Worm (Caenorhabditis elegans) whole organism, L2 larva: ENCODE results near the gene srx-112.

Experiments
- C34F6.9 ChIP-seq: fragments of 150-350 bp; optimal IDR thresholded peaks from 2 replicates; lab custom pipeline; 2014; ENCODE audit warnings: missing biosample characterization, missing genetic modification characterization
- Y55F3AM.14 ChIP-seq: fragments of 200-800 bp; sonication (Bioruptor generic); optimal IDR thresholded peaks from 2 replicates; lab custom pipeline; 2018; ENCODE audit warnings: mild to moderate bottlenecking, missing genetic modification characterization, missing compliant biosample characterization
- ZK546.5 ChIP-seq: sonication (generic microtip); optimal IDR thresholded peaks from 2 replicates; lab custom pipeline; 2017; ENCODE audit warnings: missing biosample characterization, missing genetic modification characterization
- alr-1 ChIP-seq: fragments of 150-350 bp; optimal IDR thresholded peaks from 2 replicates; lab custom pipeline; 2014; ENCODE audit warnings: missing biosample characterization, missing genetic modification characterization
- aly-2 ChIP-seq: fragments of 150-350 bp; optimal IDR thresholded peaks from 2 replicates; lab custom pipeline; 2014; ENCODE audit warnings: missing biosample characterization, missing genetic modification characterization
- ama-1 ChIP-seq: fragments of 150-350 bp; optimal IDR thresholded peaks from 2 replicates; lab custom pipeline; 2018; ENCODE audit warnings: inconsistent platforms
- ceh-16 ChIP-seq: fragments of 150-350 bp; optimal IDR thresholded peaks from 2 replicates; lab custom pipeline; 2014; ENCODE audit warnings: missing biosample characterization, missing genetic modification characterization
- crh-2 ChIP-seq: sonication (generic microtip); optimal IDR thresholded peaks from 2 replicates; lab custom pipeline; 2017; ENCODE audit warnings: missing biosample characterization, missing genetic modification characterization
- dmd-4 ChIP-seq: sonication (generic microtip); optimal IDR thresholded peaks from 2 replicates; lab custom pipeline; 2017; ENCODE audit warnings: missing biosample characterization, missing genetic modification characterization
- fos-1 ChIP-seq: fragments of 150-350 bp; optimal IDR thresholded peaks from 2 replicates; lab custom pipeline; 2014; ENCODE audit warnings: missing biosample characterization, missing genetic modification characterization
- gmeb-1 ChIP-seq: fragments of 150-350 bp; optimal IDR thresholded peaks from 2 replicates; lab custom pipeline; 2014; ENCODE audit warnings: missing biosample characterization, missing genetic modification characterization
- lin-11 ChIP-seq: fragments of 150-350 bp; sonication (generic microtip); optimal IDR thresholded peaks from 2 replicates; lab custom pipeline; 2014; ENCODE audit warnings: missing biosample characterization, missing genetic modification characterization, inconsistent platforms, mixed read lengths
- lin-13 ChIP-seq: fragments of 150-350 bp; optimal IDR thresholded peaks from 2 replicates; lab custom pipeline; 2014; ENCODE audit warnings: missing biosample characterization, missing genetic modification reagents, missing genetic modification characterization
- lsy-2 ChIP-seq, 2 experiments: fragments of 150-350 bp in 1 of 2; sonication (generic microtip) in 1 of 2; optimal IDR thresholded peaks; 2 replicates each; lab custom pipeline; 2014 to 2017; ENCODE audit warnings: missing biosample characterization in 2 of 2, missing genetic modification characterization in 2 of 2
- mbf-1 ChIP-seq: sonication (generic microtip); optimal IDR thresholded peaks from 2 replicates; lab custom pipeline; 2017; ENCODE audit warnings: missing biosample characterization, missing genetic modification characterization
- nhr-10 ChIP-seq: sonication (generic microtip); optimal IDR thresholded peaks from 2 replicates; lab custom pipeline; 2017; ENCODE audit warnings: missing biosample characterization, missing genetic modification characterization
- nhr-11 ChIP-seq: fragments of 150-350 bp; optimal IDR thresholded peaks from 2 replicates; lab custom pipeline; 2014; ENCODE audit warnings: missing biosample characterization, missing genetic modification characterization
- nhr-12 ChIP-seq: fragments of 150-350 bp; optimal IDR thresholded peaks from 2 replicates; lab custom pipeline; 2014; ENCODE audit warnings: missing biosample characterization, missing genetic modification characterization
- nhr-129 ChIP-seq: fragments of 150-350 bp; optimal IDR thresholded peaks from 2 replicates; lab custom pipeline; 2014; ENCODE audit warnings: missing biosample characterization, missing genetic modification characterization
- nhr-21 ChIP-seq: fragments of 150-350 bp; optimal IDR thresholded peaks from 2 replicates; lab custom pipeline; 2014; ENCODE audit warnings: missing biosample characterization, missing genetic modification characterization
- nhr-23 ChIP-seq: fragments of 150-350 bp; optimal IDR thresholded peaks from 2 replicates; lab custom pipeline; 2014; ENCODE audit warnings: missing biosample characterization, missing genetic modification reagents, missing genetic modification characterization
- nhr-25 ChIP-seq: fragments of 150-350 bp; sonication (generic microtip); optimal IDR thresholded peaks from 3 replicates; lab custom pipeline; 2014; ENCODE audit warnings: missing biosample characterization, missing genetic modification characterization
- nhr-77 ChIP-seq: fragments of 150-350 bp; optimal IDR thresholded peaks from 2 replicates; lab custom pipeline; 2014; ENCODE audit warnings: missing biosample characterization, missing genetic modification characterization
- peb-1 ChIP-seq: fragments of 150-350 bp; optimal IDR thresholded peaks from 2 replicates; lab custom pipeline; 2014; ENCODE audit warnings: missing biosample characterization, missing genetic modification characterization
- sem-4 ChIP-seq: fragments of 150-350 bp; optimal IDR thresholded peaks from 2 replicates; lab custom pipeline; 2014; ENCODE audit warnings: missing biosample characterization, missing genetic modification reagents, missing genetic modification characterization
- skn-1 ChIP-seq: sonication (generic microtip); optimal IDR thresholded peaks from 2 replicates; lab custom pipeline; 2017; ENCODE audit warnings: missing biosample characterization, missing genetic modification characterization
- sma-3 ChIP-seq: sonication (generic microtip); optimal IDR thresholded peaks from 2 replicates; lab custom pipeline; 2016; ENCODE audit warnings: missing genetic modification reagents, missing genetic modification characterization, missing compliant biosample characterization
- sma-9 ChIP-seq, 2 experiments: fragments of 150-350 bp in 1 of 2; sonication (generic microtip) in 1 of 2; optimal IDR thresholded peaks; 2 replicates each; lab custom pipeline; 2014 to 2016; ENCODE audit warnings: missing genetic modification characterization in 2 of 2, mild to moderate bottlenecking in 1 of 2, missing biosample characterization in 1 of 2, missing compliant biosample characterization in 1 of 2, missing genetic modification reagents in 1 of 2, moderate library complexity in 1 of 2
- unc-39 ChIP-seq: fragments of 150-350 bp; optimal IDR thresholded peaks from 2 replicates; lab custom pipeline; 2014; ENCODE audit warnings: missing biosample characterization, missing genetic modification characterization
- unc-55 ChIP-seq: fragments of 150-350 bp; sonication (generic microtip); optimal IDR thresholded peaks from 3 replicates; lab custom pipeline; 2014; ENCODE audit warnings: missing biosample characterization, missing genetic modification reagents, missing genetic modification characterization
- ztf-1 ChIP-seq: fragments of 200-800 bp; sonication (Bioruptor generic); conservative IDR thresholded peaks from 2 replicates; pipeline ENCODE4 v1.3.6; 2022; ENCODE audit warnings: missing genetic modification characterization, missing compliant biosample characterization

srx-112 gene

ce11 chrII:3741584-3741983 lies 22.8 kb downstream of the srx-112 start, which contains the start of gene F12E12.1:
Gene F12E12.1, plus strand, starts transcription at chrII:3741884.
- no peak for TF ChIP-seq nhr-23
- no peak for TF ChIP-seq mbf-1 (tag; lab: Kevin White, UChicago)
- no peak for TF ChIP-seq sem-4 (tag; lab: Kevin White, UChicago)
- TF ChIP-seq nhr-129 (tag; lab: Kevin White, UChicago): no peak
- no peak for TF ChIP-seq sma-9 (GFP tag; optimal IDR thresholded peaks at IDR 0.05; lab: Kevin White, UChicago)
- no peak for TF ChIP-seq sma-9 (tag; optimal IDR thresholded peaks at IDR 0.05; lab: Kevin White, UChicago)
- TF ChIP-seq C34F6.9 (tag; lab: Kevin White, UChicago): no peak

DNA sequence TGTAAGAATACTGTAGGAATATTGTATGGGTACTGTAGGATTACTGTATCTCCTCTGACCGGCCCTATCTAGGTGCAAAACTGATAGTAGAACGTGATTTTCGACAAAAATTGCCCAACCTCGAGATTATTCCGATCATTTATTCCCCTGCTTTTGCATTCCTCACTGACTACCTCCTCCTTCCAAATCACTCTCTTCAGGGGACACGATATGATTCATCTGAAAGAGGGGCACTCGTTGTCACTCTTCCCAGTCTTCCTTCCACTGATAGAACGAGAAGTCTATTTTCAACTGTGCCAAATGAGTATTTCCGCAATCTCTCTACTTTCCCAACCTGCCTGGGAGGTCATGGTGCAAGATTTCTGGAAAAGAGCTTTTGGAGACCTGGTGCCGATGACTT lies 24.7 kb downstream of the srx-112 start, which contains the start of gene F12E12.2:
F12E12.2 (plus strand) TSS at position 301 of the 400 bp plus-strand sequence.
- TF ChIP-seq nhr-11 (tag; lab: Kevin White, UChicago): no peak
- TF ChIP-seq nhr-12 (tag; lab: Kevin White, UChicago): no peak
- no peak for TF ChIP-seq nhr-77 (tag; lab: Kevin White, UChicago)
- no peak for TF ChIP-seq nhr-10
- no peak for TF ChIP-seq unc-55 (GFP tag; lab: Kevin White, UChicago)

- no peak for TF ChIP-seq aly-2 (tag; lab: Kevin White, UChicago)
- no peak for TF ChIP-seq unc-39 (tag; lab: Kevin White, UChicago)
- TF ChIP-seq nhr-21: no peak
- TF ChIP-seq skn-1 (tag; lab: Kevin White, UChicago): no peak
- no peak for TF ChIP-seq nhr-23
- no peak for TF ChIP-seq crh-2 (tag; lab: Kevin White, UChicago)
- TF ChIP-seq nhr-10: no peak
- no peak for TF ChIP-seq peb-1
- TF ChIP-seq lsy-2 (tag; optimal IDR thresholded peaks at IDR 0.05; lab: Kevin White, UChicago): no peak
- TF ChIP-seq sma-3 (GFP tag; lab: Kevin White, UChicago): no peak
- TF ChIP-seq C34F6.9 (tag; lab: Kevin White, UChicago): no peak
- TF ChIP-seq lin-11: no peak
- no peak for TF ChIP-seq lin-13 (GFP tag; lab: Kevin White, UChicago)
- TF ChIP-seq Y55F3AM.14 (GFP tag; lab: Kevin White, UChicago): no peak
- no peak for TF ChIP-seq ceh-16 (tag; lab: Kevin White, UChicago)
- TF ChIP-seq ama-1 (lab: Kevin White, UChicago): no peak
- no peak for TF ChIP-seq ZK546.5 (tag; lab: Kevin White, UChicago)
- TF ChIP-seq mbf-1 (tag; lab: Kevin White, UChicago): no peak
- TF ChIP-seq sma-9 (GFP tag; optimal IDR thresholded peaks at IDR 0.05; lab: Kevin White, UChicago): no peak
- TF ChIP-seq sma-9 (tag; optimal IDR thresholded peaks at IDR 0.05; lab: Kevin White, UChicago): no peak
Observed at ce11 chrII:3736893-3737375, 27.5 kb downstream of the srx-112 start, which contains the start of gene F12E12.6. Gene F12E12.6, minus strand, starts transcription at chrII:3736943.

DNA sequence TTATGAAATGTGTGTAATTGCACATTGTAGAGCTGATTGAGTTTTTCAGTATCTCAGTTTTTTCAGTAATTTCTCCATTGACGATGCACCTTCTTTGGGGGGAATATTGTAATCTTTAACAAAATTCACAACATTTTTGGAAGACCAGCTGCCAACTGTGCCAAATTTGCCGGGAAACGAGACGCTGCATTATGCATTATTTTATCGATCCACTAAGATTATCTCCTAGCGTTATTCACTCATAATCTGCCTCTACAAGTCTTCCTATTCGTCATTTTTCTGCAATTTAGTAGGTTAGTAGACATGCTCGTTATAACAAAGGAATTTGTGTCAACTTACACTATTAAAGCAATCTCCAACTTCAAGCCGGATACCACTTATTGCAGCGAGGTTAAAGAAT lies 32.7 kb downstream of the srx-112 start, which contains the start of the genes sdz-12 and bath-31:
sdz-12 (minus strand) TSS at position 101 of the 400 bp plus-strand sequence.
bath-31 (plus strand) TSS at position 251 of the 400 bp plus-strand sequence.
- TF ChIP-seq nhr-25 (tag; lab: Kevin White, UChicago) (no peak), nhr-129 (tag; lab: Kevin White, UChicago) (no peak), Y55F3AM.14 (GFP tag; lab: Kevin White, UChicago) (no peak), sem-4 (tag; lab: Kevin White, UChicago) (no peak), fos-1 (tag; lab: Kevin White, UChicago) (no peak), sma-9 (GFP tag; optimal IDR thresholded peaks at IDR 0.05; lab: Kevin White, UChicago) (no peak), sma-9 (tag; optimal IDR thresholded peaks at IDR 0.05; lab: Kevin White, UChicago) (no peak), aly-2 (tag; lab: Kevin White, UChicago) (no peak), ceh-16 (tag; lab: Kevin White, UChicago) (no peak), alr-1 (no peak)
- TF ChIP-seq, all 48 proteins: peak for 0

DNA sequence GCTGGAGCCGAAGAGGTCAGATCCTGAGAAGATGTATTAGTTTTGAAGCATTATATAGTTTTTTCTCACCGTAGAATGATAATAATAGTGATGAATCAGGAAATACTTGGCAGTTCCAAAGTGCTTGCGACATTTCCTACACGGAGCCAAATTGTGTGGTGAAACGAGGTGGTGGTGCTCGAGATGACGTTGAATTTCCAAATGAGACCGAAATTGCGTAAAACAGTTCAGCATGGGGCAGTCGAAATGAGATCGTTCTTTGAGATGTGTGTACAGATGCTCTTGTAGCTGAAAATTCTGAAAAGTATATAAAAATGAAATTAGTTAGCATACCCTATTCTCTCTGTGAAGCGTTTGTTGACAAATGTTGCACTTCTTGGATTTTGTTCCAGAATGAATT lies 36.4 kb downstream of the srx-112 start, which contains the start of gene C46E10.8:
C46E10.8 (minus strand) TSS at position 101 of the 400 bp plus-strand sequence.
- no peak for TF ChIP-seq nhr-12 (tag; lab: Kevin White, UChicago)
- no peak for TF ChIP-seq ztf-1 (GFP tag; lab: Robert Waterston, UW)
- TF ChIP-seq gmeb-1: no peak
- TF ChIP-seq Y55F3AM.14 (GFP tag; lab: Kevin White, UChicago): no peak
- TF ChIP-seq skn-1 (tag; lab: Kevin White, UChicago): no peak
- no peak for TF ChIP-seq dmd-4
